Worm (Caenorhabditis elegans): ENCODE measurements around the gene ZK512.1.

ZK512.1 gene

ce11 chrIII:9136587-9136986 lies 21.8 kb downstream of the ZK512.1 start, which contains the start of gene eat-4:
Gene eat-4 (plus strand): TSS chrIII:9136887.
- no peak for TF ChIP-seq lir-1 (GFP tag; conservative IDR thresholded peaks at IDR 0.05)
- TF ChIP-seq T07F8.4 (tag; optimal IDR thresholded peaks at IDR 0.05) = no peak

ce11 chrIII:9138601-9139000 lies 23.9 kb downstream of the ZK512.1 start, which contains the start of gene ZK512.7:
Gene ZK512.7 (minus strand): TSS chrIII:9138701.
- TF ChIP-seq nhr-27 (tag; optimal IDR thresholded peaks at IDR 0.05) = no peak
- no peak for TF ChIP-seq pha-4 (tag; optimal IDR thresholded peaks at IDR 0.05)
- no peak for TF ChIP-seq attf-5 (GFP tag; optimal IDR thresholded peaks at IDR 0.05)
- TF ChIP-seq lin-26 (GFP tag; IDR thresholded peaks at IDR 0.05) = no peak
- no peak for TF ChIP-seq F33H1.4 (GFP tag; IDR thresholded peaks at IDR 0.05)
- TF ChIP-seq mel-28 (tag; optimal IDR thresholded peaks at IDR 0.05; ENCODE audit: borderline replicate concordance) = no peak
- no peak for TF ChIP-seq ztf-18 (tag; optimal IDR thresholded peaks at IDR 0.05)
- no peak for TF ChIP-seq rec-8 (tag; optimal IDR thresholded peaks at IDR 0.05)
- TF ChIP-seq ztf-28 (GFP tag; IDR thresholded peaks at IDR 0.05) = no peak
- no peak for TF ChIP-seq T07F8.4 (tag; optimal IDR thresholded peaks at IDR 0.05)
- no peak for TF ChIP-seq bed-1 (GFP tag; IDR thresholded peaks at IDR 0.05)
- no peak for TF ChIP-seq egl-18 (GFP tag; IDR thresholded peaks at IDR 0.05)
- no peak for TF ChIP-seq ceh-40 (GFP tag; IDR thresholded peaks at IDR 0.05)
- no peak for TF ChIP-seq hlh-12 (tag; optimal IDR thresholded peaks at IDR 0.05)
- no peak for TF ChIP-seq unc-130 (GFP tag; optimal IDR thresholded peaks at IDR 0.05)
- no peak for TF ChIP-seq madf-10 (tag; optimal IDR thresholded peaks at IDR 0.05)
- TF ChIP-seq gei-17 (GFP tag; optimal IDR thresholded peaks at IDR 0.05) = no peak

DNA sequence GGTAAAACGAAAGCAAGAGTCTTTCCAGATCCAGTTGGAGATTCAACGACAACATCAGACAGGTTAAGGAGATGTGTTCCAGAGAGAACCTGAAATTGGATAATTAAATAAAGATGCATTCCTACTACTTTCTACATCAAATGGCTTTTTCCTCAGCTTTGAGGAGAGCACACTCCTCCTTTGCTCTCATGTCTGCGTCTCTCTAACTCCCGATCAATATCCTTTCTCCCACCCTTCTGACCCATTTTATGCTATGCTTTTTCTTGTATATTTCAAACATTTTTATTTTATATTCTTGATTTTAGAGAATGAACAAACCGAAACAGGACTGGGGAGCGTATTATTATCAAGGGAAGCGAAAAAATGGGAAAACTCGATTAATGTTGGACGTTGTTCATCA lies 29.2 kb downstream of the ZK512.1 start, which contains the start of gene ZK512.11:
Gene ZK512.11 (plus strand): TSS at position 301 of the 400 bp plus-strand sequence.
- no peak for TF ChIP-seq D2030.7 (GFP tag; IDR thresholded peaks at IDR 0.05)
- no peak for TF ChIP-seq hrde-1 (tag; optimal IDR thresholded peaks at IDR 0.05; ENCODE audit: borderline replicate concordance)
- TF ChIP-seq fkh-3 (tag; optimal IDR thresholded peaks at IDR 0.05) = no peak
- no peak for TF ChIP-seq Y53G8AR.9 (GFP tag; conservative IDR thresholded peaks at IDR 0.05)
- no peak for TF ChIP-seq snpc-4 (GFP tag; optimal IDR thresholded peaks at IDR 0.05)
- TF ChIP-seq snpc-4 (tag; optimal IDR thresholded peaks at IDR 0.05) = no peak
- TF ChIP-seq nfya-2 (GFP tag; IDR thresholded peaks at IDR 0.05) = no peak
- no peak for TF ChIP-seq atf-7 (tag; optimal IDR thresholded peaks at IDR 0.05)
- TF ChIP-seq attf-6 (GFP tag; IDR thresholded peaks at IDR 0.05) = no peak
- TF ChIP-seq nhr-27 (tag; optimal IDR thresholded peaks at IDR 0.05) = no peak
- TF ChIP-seq tbx-9 (tag; optimal IDR thresholded peaks at IDR 0.05; ENCODE audit: borderline replicate concordance) = no peak
- TF ChIP-seq zfh-2 (GFP tag; conservative IDR thresholded peaks at IDR 0.05) = no peak
- no peak for TF ChIP-seq tlf-1 (GFP tag; optimal IDR thresholded peaks at IDR 0.05)
- no peak for TF ChIP-seq C06A6.2 (GFP tag; conservative IDR thresholded peaks at IDR 0.05)
- TF ChIP-seq lag-1 (GFP tag; IDR thresholded peaks at IDR 0.05) = no peak
- no peak for TF ChIP-seq bed-2 (GFP tag; IDR thresholded peaks at IDR 0.05)
- TF ChIP-seq aptf-3 (GFP tag; IDR thresholded peaks at IDR 0.05) = no peak
- TF ChIP-seq hmg-1.2 (GFP tag; IDR thresholded peaks at IDR 0.05) = no peak; the same call in 1 of the 2 replicates
- no peak for TF ChIP-seq rec-8 (tag; optimal IDR thresholded peaks at IDR 0.05)
